Worm (Caenorhabditis elegans): Measurements from ENCODE around the gene C06E1.11.

DNA sequence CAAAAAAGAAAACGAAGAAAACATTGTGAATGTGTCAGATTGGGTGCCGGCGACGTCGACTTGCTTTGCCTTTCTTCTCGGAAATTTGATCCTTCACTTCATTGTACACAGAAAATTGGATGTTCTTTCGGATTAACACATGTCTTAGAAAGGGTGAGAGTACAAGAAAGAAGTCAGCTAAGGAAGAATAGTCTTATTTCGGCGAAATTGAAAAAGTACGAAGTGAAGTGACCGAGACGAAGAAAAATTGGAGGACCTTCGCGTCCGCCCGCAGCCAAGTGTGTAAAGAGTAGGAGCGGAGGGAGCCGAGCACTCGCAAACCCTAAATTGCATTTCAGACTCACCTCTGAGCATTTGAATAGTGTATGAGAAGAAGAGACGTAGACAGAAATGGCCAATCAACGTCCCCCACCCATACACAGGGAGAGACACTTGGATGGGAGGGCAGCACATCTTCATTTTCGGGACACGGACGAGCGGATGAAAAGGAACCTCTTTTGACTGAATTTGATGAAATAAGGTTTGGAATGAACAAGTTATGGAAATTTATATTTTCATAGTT lies 27.8 kb downstream of the C06E1.11 start, which contains the start of gene glr-1:
- no peak for TF ChIP-seq elt-3 (tag; optimal IDR thresholded peaks at IDR 0.05)
- no peak for TF ChIP-seq nhr-28 (tag; optimal IDR thresholded peaks at IDR 0.05)

Data from whole organism, mixed stage, embryonic.